Worm (Caenorhabditis elegans): Measurements from ENCODE around the gene C14C10.5.

DNA sequence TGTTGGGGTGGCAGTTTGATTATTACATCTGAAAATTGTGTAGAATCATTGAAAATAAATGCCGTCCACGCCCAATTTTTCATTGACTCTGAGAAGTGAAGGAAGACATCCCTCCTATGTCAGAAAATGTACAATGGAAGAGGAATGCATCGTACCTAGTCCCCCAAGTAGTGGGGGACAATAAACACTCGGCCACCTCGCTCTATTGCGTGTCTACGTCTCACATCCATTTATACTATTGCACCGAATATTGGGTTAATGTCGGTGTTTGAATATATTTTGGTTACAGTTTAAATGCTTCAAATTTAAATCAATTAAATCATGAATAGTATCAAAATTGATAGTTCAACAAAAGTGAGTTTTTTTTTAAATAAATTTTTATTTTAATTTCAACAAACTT is 49.6 kb downstream of the C14C10.5 start, which contains the start of gene lin-25:
- TF ChIP-seq lin-13 (tag; optimal IDR thresholded peaks at IDR 0.05) (no peak), elt-1 (tag; optimal IDR thresholded peaks at IDR 0.05; ENCODE audit: borderline replicate concordance, insufficient read depth) (no peak), pha-4 (tag; optimal IDR thresholded peaks at IDR 0.05) (peak; percentile 44), nhr-12 (tag; optimal IDR thresholded peaks at IDR 0.05) (no peak), nhr-237 (tag; optimal IDR thresholded peaks at IDR 0.05) (no peak), unc-62 (GFP tag; optimal IDR thresholded peaks at IDR 0.05) (no peak), unc-39 (tag; optimal IDR thresholded peaks at IDR 0.05) (no peak)

All from whole organism, mixed stage, embryonic.